Worm (Caenorhabditis elegans) whole organism, L4 larva: Measurements from ENCODE around the gene F59A1.12.

Source experiments
- F26F4.8 ChIP-seq: fragments of 200-800 bp; sonication (Bioruptor generic); conservative IDR thresholded peaks from 2 replicates; pipeline ENCODE4 v1.3.6; 2022; ENCODE audit warnings: missing genetic modification characterization, missing compliant biosample characterization
- F37D6.2 ChIP-seq: sonication (generic microtip); optimal IDR thresholded peaks from 2 replicates; lab custom pipeline; 2016; ENCODE audit warnings: mild to moderate bottlenecking, missing genetic modification characterization, missing compliant biosample characterization
- F44E2.7 ChIP-seq: fragments of 200-800 bp; sonication (Bioruptor generic); IDR thresholded peaks from 2 replicates; pipeline ENCODE4 v2.1.2; 2022; ENCODE audit warnings: missing genetic modification characterization, missing compliant biosample characterization
- Y105C5A.15 ChIP-seq: fragments of 200-800 bp; sonication (Bioruptor generic); IDR thresholded peaks from 2 replicates; pipeline ENCODE4 v1.3.6; 2022; ENCODE audit warnings: missing genetic modification characterization, missing compliant biosample characterization
- Y48G9A.11 ChIP-seq: fragments of 200-800 bp; sonication (Bioruptor generic); IDR thresholded peaks from 2 replicates; pipeline ENCODE4 v1.3.6; 2022; ENCODE audit warnings: missing genetic modification reagents, missing genetic modification characterization, missing compliant biosample characterization
- Y5F2A.4 ChIP-seq: fragments of 200-800 bp; sonication (Bioruptor generic); optimal IDR thresholded peaks from 2 replicates; lab custom pipeline; 2018; ENCODE audit warnings: mild to moderate bottlenecking, missing genetic modification characterization, missing compliant biosample characterization
- ZK546.5 ChIP-seq, 2 experiments: sonication (generic microtip); optimal IDR thresholded peaks; 2 replicates each; lab custom pipeline; 2017; ENCODE audit warnings: missing biosample characterization in 2 of 2, missing genetic modification characterization in 2 of 2
- ceh-32 ChIP-seq: sonication (generic microtip); optimal IDR thresholded peaks from 2 replicates; lab custom pipeline; 2016; ENCODE audit warnings: mild to moderate bottlenecking, missing genetic modification characterization, missing compliant biosample characterization; ENCODE audit not compliant: poor library complexity
- ceh-44 ChIP-seq: fragments of 200-800 bp; sonication (Bioruptor generic); IDR thresholded peaks from 2 replicates; pipeline ENCODE4 v1.3.6; 2022; ENCODE audit warnings: missing genetic modification reagents, missing genetic modification characterization, missing compliant biosample characterization
- ces-1 ChIP-seq: fragments of 150-350 bp; sonication (generic microtip); optimal IDR thresholded peaks from 4 replicates; lab custom pipeline; 2014; ENCODE audit warnings: missing biosample characterization, missing genetic modification reagents, missing genetic modification characterization
- daf-16 ChIP-seq, 3 experiments: sonication (generic microtip); optimal IDR thresholded peaks; 2 replicates each; lab custom pipeline; 2016 to 2017; ENCODE audit warnings: missing genetic modification characterization in 3 of 3, missing genetic modification reagents in 3 of 3, mild to moderate bottlenecking in 2 of 3, missing compliant biosample characterization in 2 of 3, missing biosample characterization in 1 of 3, moderate library complexity in 1 of 3
- daf-19 ChIP-seq: fragments of 200-800 bp; sonication (Bioruptor generic); conservative IDR thresholded peaks from 2 replicates; pipeline ENCODE4 v1.3.6; 2022; ENCODE audit warnings: missing genetic modification characterization, missing compliant biosample characterization
- daf-8 ChIP-seq: fragments of 200-800 bp; sonication (Bioruptor generic); IDR thresholded peaks from 2 replicates; pipeline ENCODE4 v1.3.6; 2022; ENCODE audit warnings: missing genetic modification characterization, missing compliant biosample characterization
- dmd-6 ChIP-seq: fragments of 200-800 bp; sonication (Bioruptor generic); IDR thresholded peaks from 2 replicates; pipeline ENCODE4 v1.3.6; 2022; ENCODE audit warnings: missing genetic modification reagents, missing genetic modification characterization, missing compliant biosample characterization
- dmd-9 ChIP-seq: fragments of 200-800 bp; sonication (Bioruptor generic); IDR thresholded peaks from 2 replicates; pipeline ENCODE4 v1.3.6; 2022; ENCODE audit warnings: missing genetic modification reagents, missing genetic modification characterization, missing compliant biosample characterization
- dve-1 ChIP-seq: sonication (generic microtip); optimal IDR thresholded peaks from 2 replicates; lab custom pipeline; 2017; ENCODE audit warnings: antibody characterized with exemption, mild to moderate bottlenecking, missing genetic modification characterization, missing compliant biosample characterization; ENCODE audit not compliant: insufficient read depth
- egl-27 ChIP-seq: sonication (generic microtip); optimal IDR thresholded peaks from 3 replicates; lab custom pipeline; 2017; ENCODE audit warnings: missing biosample characterization, missing genetic modification reagents, missing genetic modification characterization
- egl-43 ChIP-seq: fragments of 200-800 bp; sonication (Bioruptor generic); IDR thresholded peaks from 2 replicates; pipeline ENCODE4 v1.3.6; 2022; ENCODE audit warnings: missing genetic modification reagents, missing genetic modification characterization, missing compliant biosample characterization
- gei-8 ChIP-seq: fragments of 200-800 bp; sonication (Bioruptor generic); optimal IDR thresholded peaks from 2 replicates; lab custom pipeline; 2018; ENCODE audit warnings: mild to moderate bottlenecking, missing genetic modification characterization, missing compliant biosample characterization
- hif-1 ChIP-seq, 2 experiments: sonication (generic microtip); optimal IDR thresholded peaks; 2 replicates each; lab custom pipeline; 2016 to 2017; ENCODE audit warnings: missing compliant biosample characterization in 2 of 2, missing genetic modification characterization in 2 of 2, missing genetic modification reagents in 2 of 2, missing genotype in 2 of 2, mild to moderate bottlenecking in 1 of 2
- hlh-30 ChIP-seq: sonication (generic microtip); optimal IDR thresholded peaks from 2 replicates; lab custom pipeline; 2017; ENCODE audit warnings: antibody characterized with exemption, mild to moderate bottlenecking, missing genetic modification characterization, missing compliant biosample characterization; ENCODE audit not compliant: insufficient read depth
- hmg-1.1 ChIP-seq: fragments of 200-800 bp; sonication (Bioruptor generic); IDR thresholded peaks from 2 replicates; pipeline ENCODE4 v1.3.6; 2022; ENCODE audit warnings: missing genetic modification reagents, missing genetic modification characterization, missing compliant biosample characterization
- lim-7 ChIP-seq: fragments of 200-800 bp; sonication (Bioruptor generic); IDR thresholded peaks from 2 replicates; pipeline ENCODE4 v1.3.6; 2022; ENCODE audit warnings: missing genetic modification characterization, missing compliant biosample characterization
- lin-15B ChIP-seq: fragments of 150-350 bp; sonication (generic microtip); optimal IDR thresholded peaks from 3 replicates; lab custom pipeline; 2014; ENCODE audit warnings: missing biosample characterization, missing genetic modification characterization
- lin-29 ChIP-seq: fragments of 200-800 bp; sonication (Bioruptor generic); IDR thresholded peaks from 2 replicates; pipeline ENCODE4 v1.3.6; 2022; ENCODE audit warnings: missing genetic modification reagents, missing genetic modification characterization, missing compliant biosample characterization
- lin-38 ChIP-seq: fragments of 200-800 bp; sonication (Bioruptor generic); IDR thresholded peaks from 2 replicates; pipeline ENCODE4 v1.3.6; 2022; ENCODE audit warnings: missing genetic modification reagents, missing genetic modification characterization, missing compliant biosample characterization
- lir-3 ChIP-seq: sonication (generic microtip); optimal IDR thresholded peaks from 2 replicates; lab custom pipeline; 2016; ENCODE audit warnings: mild to moderate bottlenecking, missing genetic modification characterization, missing compliant biosample characterization
- lsy-2 ChIP-seq, 2 experiments: fragments of 150-350 bp in 1 of 2; sonication (generic microtip) in 1 of 2; optimal IDR thresholded peaks; 2 replicates each; lab custom pipeline; 2014 to 2017; ENCODE audit warnings: missing biosample characterization in 2 of 2, missing genetic modification characterization in 2 of 2
- madf-9 ChIP-seq: fragments of 200-800 bp; sonication (Bioruptor generic); conservative IDR thresholded peaks from 2 replicates; pipeline ENCODE4 v1.3.6; 2022; ENCODE audit warnings: missing genetic modification reagents, missing genetic modification characterization, missing compliant biosample characterization
- mdt-29 ChIP-seq: fragments of 200-800 bp; sonication (Bioruptor generic); IDR thresholded peaks from 2 replicates; pipeline ENCODE4 v1.3.6; 2022; ENCODE audit warnings: missing genetic modification reagents, missing genetic modification characterization, missing compliant biosample characterization
- mep-1 ChIP-seq: fragments of 150-350 bp; sonication (generic microtip); optimal IDR thresholded peaks from 3 replicates; lab custom pipeline; 2014; ENCODE audit warnings: missing biosample characterization, missing genetic modification characterization
- nhr-10 ChIP-seq: fragments of 150-350 bp; optimal IDR thresholded peaks from 2 replicates; lab custom pipeline; 2014; ENCODE audit warnings: missing biosample characterization, missing genetic modification characterization
- nhr-42 ChIP-seq: fragments of 200-800 bp; sonication (Bioruptor generic); IDR thresholded peaks from 2 replicates; pipeline ENCODE4 v1.3.6; 2022; ENCODE audit warnings: missing genetic modification characterization, missing compliant biosample characterization
- nhr-6 ChIP-seq: fragments of 150-350 bp; optimal IDR thresholded peaks from 2 replicates; lab custom pipeline; 2014; ENCODE audit warnings: missing biosample characterization, missing genetic modification characterization
- nhr-76 ChIP-seq: fragments of 150-350 bp; optimal IDR thresholded peaks from 2 replicates; lab custom pipeline; 2014; ENCODE audit warnings: missing biosample characterization, missing genetic modification characterization
- rbr-2 ChIP-seq: sonication (generic microtip); optimal IDR thresholded peaks from 2 replicates; lab custom pipeline; 2016; ENCODE audit warnings: missing genotype, missing genetic modification characterization, missing compliant biosample characterization
- saeg-2 ChIP-seq: fragments of 200-800 bp; sonication (Bioruptor generic); IDR thresholded peaks from 2 replicates; pipeline ENCODE4 v1.3.6; 2022; ENCODE audit warnings: missing genetic modification reagents, missing genetic modification characterization, missing compliant biosample characterization
- tag-97 ChIP-seq: fragments of 200-800 bp; sonication (Bioruptor generic); IDR thresholded peaks from 2 replicates; pipeline ENCODE4 v1.3.6; 2022; ENCODE audit warnings: missing genetic modification characterization, missing compliant biosample characterization
- tra-1 ChIP-seq: fragments of 200-800 bp; sonication (Bioruptor generic); IDR thresholded peaks from 2 replicates; pipeline ENCODE4 v1.3.6; 2022; ENCODE audit warnings: missing genetic modification reagents, missing genetic modification characterization, missing compliant biosample characterization
- unc-130 ChIP-seq: sonication (generic microtip); optimal IDR thresholded peaks from 2 replicates; lab custom pipeline; 2016; ENCODE audit warnings: missing genetic modification reagents, missing genetic modification characterization, missing compliant biosample characterization
- zag-1 ChIP-seq: fragments of 150-350 bp; optimal IDR thresholded peaks from 2 replicates; lab custom pipeline; 2014; ENCODE audit warnings: missing biosample characterization, missing genetic modification characterization
- ztf-11 ChIP-seq: fragments of 150-350 bp; optimal IDR thresholded peaks from 2 replicates; lab custom pipeline; 2014; ENCODE audit warnings: missing biosample characterization, missing genetic modification characterization
- ztf-7 ChIP-seq: fragments of 150-350 bp; optimal IDR thresholded peaks from 2 replicates; lab custom pipeline; 2014; ENCODE audit warnings: missing biosample characterization, missing genetic modification characterization

F59A1.12 gene

ce11 chrV:17659228-17659627 is 8.3 kb downstream of the F59A1.12 start, which contains the start of gene fbxa-108 (continued):
- TF ChIP-seq tag-97 (GFP tag; lab: Robert Waterston, UW) (no peak), dve-1 (peak; percentile 93), F44E2.7 (no peak), lsy-2 (tag; optimal IDR thresholded peaks at IDR 0.05; lab: Kevin White, UChicago) (peak in 1 of 2 experiments; percentile 44), nhr-10 (tag; lab: Kevin White, UChicago) (peak; percentile 48), daf-8 (GFP tag; lab: Robert Waterston, UW) (no peak), ztf-7 (tag; lab: Kevin White, UChicago) (no peak), gei-8 (GFP tag; lab: Kevin White, UChicago) (no peak), egl-43 (GFP tag; lab: Robert Waterston, UW) (no peak), madf-9 (no peak), ztf-11 (no peak), ceh-44 (no peak), tra-1 (GFP tag; lab: Robert Waterston, UW) (peak; percentile 64; the same call in 1 of the 2 replicates), Y48G9A.11 (no peak), nhr-76 (tag; lab: Kevin White, UChicago) (no peak), lin-29 (GFP tag; lab: Robert Waterston, UW) (no peak), mep-1 (tag; lab: Kevin White, UChicago) (peak; percentile 56), nhr-6 (peak; percentile 66), lin-15B (no peak), saeg-2 (GFP tag; lab: Robert Waterston, UW) (no peak), hmg-1.1 (no peak), nhr-42 (GFP tag; lab: Robert Waterston, UW) (no peak), ces-1 (GFP tag; lab: Kevin White, UChicago) (no peak), unc-130 (no peak), zag-1 (no peak), F37D6.2 (no peak), daf-19 (GFP tag; lab: Robert Waterston, UW) (no peak), ceh-32 (no peak), lin-38 (GFP tag; lab: Robert Waterston, UW) (no peak), dmd-9 (GFP tag; lab: Robert Waterston, UW) (no peak), F26F4.8 (GFP tag; lab: Robert Waterston, UW) (no peak), hif-1 (tag; optimal IDR thresholded peaks at IDR 0.05; lab: Kevin White, UChicago) (peak; percentile 7 to 45), dmd-6 (GFP tag; lab: Robert Waterston, UW) (peak; percentile 97), hlh-30 (tag; lab: Kevin White, UChicago) (peak; percentile 46), Y105C5A.15 (no peak), rbr-2 (tag; lab: Kevin White, UChicago) (no peak), Y5F2A.4 (no peak), daf-16 (GFP tag; optimal IDR thresholded peaks at IDR 0.05; lab: Kevin White, UChicago) (peak in 1 of 2 experiments; percentile 64), daf-16 (tag; optimal IDR thresholded peaks at IDR 0.05; lab: Kevin White, UChicago) (peak; percentile 96), lir-3 (tag; lab: Kevin White, UChicago) (no peak)

- TF ChIP-seq unc-130 (no peak), mdt-29 (GFP tag; lab: Robert Waterston, UW) (no peak), tra-1 (GFP tag; lab: Robert Waterston, UW) (no peak), egl-27 (tag; lab: Kevin White, UChicago) (no peak), lim-7 (GFP tag; lab: Robert Waterston, UW) (no peak), ZK546.5 (tag; optimal IDR thresholded peaks at IDR 0.05; lab: Kevin White, UChicago) (no peak), ces-1 (GFP tag; lab: Kevin White, UChicago) (no peak), lin-15B (no peak)
Measured at ce11 chrV:17658824-17659223, 8.8 kb downstream of the F59A1.12 start.
